Worm (Caenorhabditis elegans) whole organism, early embryonic: ENCODE measurements around the gene kin-34.

Experiments
- B0310.2 ChIP-seq: sonication (generic microtip); optimal IDR thresholded peaks from 2 replicates; lab custom pipeline; 2016; ENCODE audit warnings: mild to moderate bottlenecking, missing genetic modification characterization, missing compliant biosample characterization
- F13C5.2 ChIP-seq: sonication (generic microtip); optimal IDR thresholded peaks from 2 replicates; lab custom pipeline; 2017; ENCODE audit warnings: mild to moderate bottlenecking, missing genetic modification characterization, inconsistent platforms, missing compliant biosample characterization
- aly-1 ChIP-seq: sonication (generic microtip); optimal IDR thresholded peaks from 2 replicates; lab custom pipeline; 2016; ENCODE audit warnings: missing genetic modification characterization, missing compliant biosample characterization
- ama-1 ChIP-seq: fragments of 150-350 bp; optimal IDR thresholded peaks from 2 replicates; lab custom pipeline; 2014
- ceh-13 ChIP-seq: fragments of 200-800 bp; sonication (Bioruptor generic); optimal IDR thresholded peaks from 2 replicates; lab custom pipeline; 2018; ENCODE audit warnings: mild to moderate bottlenecking, missing genetic modification characterization, missing compliant biosample characterization
- ceh-36 ChIP-seq: sonication (generic microtip); optimal IDR thresholded peaks from 2 replicates; lab custom pipeline; 2016; ENCODE audit warnings: missing genetic modification characterization, inconsistent platforms, missing compliant biosample characterization
- ets-7 ChIP-seq: sonication (generic microtip); optimal IDR thresholded peaks from 2 replicates; lab custom pipeline; 2016; ENCODE audit warnings: missing genotype, missing genetic modification characterization, missing compliant biosample characterization
- flt-1 ChIP-seq: fragments of 200-800 bp; sonication (Bioruptor generic); IDR thresholded peaks from 2 replicates; pipeline ENCODE4 v1.3.6; 2022; ENCODE audit warnings: missing genetic modification characterization, missing compliant biosample characterization
- hmbx-1 ChIP-seq: sonication (generic microtip); optimal IDR thresholded peaks from 2 replicates; lab custom pipeline; 2016; ENCODE audit warnings: mild to moderate bottlenecking, missing genetic modification characterization, missing compliant biosample characterization
- hmg-4 ChIP-seq: fragments of 200-800 bp; sonication (Bioruptor generic); optimal IDR thresholded peaks from 2 replicates; lab custom pipeline; 2018; ENCODE audit warnings: mild to moderate bottlenecking, missing genetic modification characterization, missing compliant biosample characterization
- hnd-1 ChIP-seq: sonication (generic microtip); optimal IDR thresholded peaks from 2 replicates; lab custom pipeline; 2016; ENCODE audit warnings: missing genetic modification characterization, missing compliant biosample characterization
- pes-1 ChIP-seq: fragments of 200-800 bp; sonication (Bioruptor generic); IDR thresholded peaks from 2 replicates; pipeline ENCODE4 v1.3.6; 2022; ENCODE audit warnings: missing genetic modification reagents, missing genetic modification characterization, missing compliant biosample characterization
- scrt-1 ChIP-seq: fragments of 200-800 bp; sonication (Bioruptor generic); IDR thresholded peaks from 2 replicates; pipeline ENCODE4 v1.3.6; 2022; ENCODE audit warnings: missing genetic modification characterization, missing compliant biosample characterization
- sea-1 ChIP-seq: fragments of 200-800 bp; sonication (Bioruptor generic); conservative IDR thresholded peaks from 2 replicates; pipeline ENCODE4 v1.3.6; 2022; ENCODE audit warnings: missing genetic modification characterization, missing compliant biosample characterization
- tbx-11 ChIP-seq: fragments of 200-800 bp; sonication (Bioruptor generic); IDR thresholded peaks from 2 replicates; pipeline ENCODE4 v1.3.6; 2022; ENCODE audit warnings: missing genetic modification characterization, missing compliant biosample characterization
- tbx-37 ChIP-seq: fragments of 200-800 bp; sonication (Bioruptor generic); conservative IDR thresholded peaks from 2 replicates; pipeline ENCODE4 v1.3.6; 2022; ENCODE audit warnings: missing genetic modification reagents, missing genetic modification characterization, missing compliant biosample characterization
- tra-4 ChIP-seq: sonication (generic microtip); optimal IDR thresholded peaks from 2 replicates; lab custom pipeline; 2017; ENCODE audit warnings: missing genetic modification characterization, missing compliant biosample characterization

kin-34 gene

DNA sequence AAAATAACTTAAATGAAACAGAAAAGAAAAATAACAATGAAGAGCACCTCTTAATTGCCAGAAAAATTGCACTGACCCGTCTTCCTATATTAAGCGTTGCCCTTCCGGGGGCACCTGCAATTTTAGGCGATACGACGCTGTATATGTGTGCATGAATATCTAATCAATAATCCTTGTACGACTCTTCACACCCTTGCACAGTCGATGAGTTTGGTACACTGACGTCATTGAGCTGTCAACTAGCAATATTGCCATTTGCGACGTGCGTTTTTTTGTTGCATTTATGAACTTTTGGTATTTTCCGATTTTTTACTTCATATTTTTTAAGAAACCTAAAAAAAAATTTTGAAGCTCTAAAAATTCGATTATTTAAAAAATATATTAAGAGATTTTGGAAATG, at the start of gene kin-34:
kin-34 (minus strand) TSS at position 101 of the 400 bp plus-strand sequence.
- TF ChIP-seq sea-1 (GFP tag; lab: Robert Waterston, UW), result no peak
- no peak for TF ChIP-seq F13C5.2
- no peak for TF ChIP-seq ceh-36 (tag; lab: Kevin White, UChicago)
- no peak for TF ChIP-seq ceh-13 (GFP tag; lab: Kevin White, UChicago)
- TF ChIP-seq hnd-1 (tag; lab: Kevin White, UChicago), result no peak
- TF ChIP-seq flt-1, result no peak
- TF ChIP-seq aly-1 (tag; lab: Kevin White, UChicago), result no peak
- TF ChIP-seq tbx-11 (GFP tag; lab: Robert Waterston, UW), result no peak

DNA sequence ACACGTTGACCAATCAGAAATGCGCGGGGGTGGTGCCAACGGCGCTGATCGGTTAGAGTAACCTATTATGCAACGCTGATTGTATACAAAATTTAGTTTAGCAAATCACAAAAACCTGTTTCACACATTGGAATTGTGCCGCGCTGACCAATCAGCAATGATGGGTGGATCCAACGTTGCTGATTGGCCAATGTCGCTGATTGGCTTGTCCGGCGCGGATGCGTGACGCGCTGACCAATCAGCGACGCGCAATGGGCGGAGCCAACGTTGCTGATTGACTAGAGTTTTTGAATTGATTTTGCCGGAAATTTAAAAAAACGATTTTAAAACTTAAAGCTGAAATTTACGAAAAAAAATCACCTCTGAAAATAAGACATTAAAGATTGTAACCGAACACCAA, 39.3 kb upstream of the kin-34 start:
- TF ChIP-seq tbx-37 (GFP tag; lab: Robert Waterston, UW), result no peak
- no peak for TF ChIP-seq hmbx-1 (tag; lab: Kevin White, UChicago)
- TF ChIP-seq flt-1, result no peak
- no peak for TF ChIP-seq scrt-1 (GFP tag; lab: Robert Waterston, UW)
- TF ChIP-seq hmg-4 (GFP tag; lab: Kevin White, UChicago), result no peak
- no peak for TF ChIP-seq ama-1
- TF ChIP-seq B0310.2 (tag; lab: Kevin White, UChicago), result no peak
- no peak for TF ChIP-seq aly-1 (tag; lab: Kevin White, UChicago)

DNA sequence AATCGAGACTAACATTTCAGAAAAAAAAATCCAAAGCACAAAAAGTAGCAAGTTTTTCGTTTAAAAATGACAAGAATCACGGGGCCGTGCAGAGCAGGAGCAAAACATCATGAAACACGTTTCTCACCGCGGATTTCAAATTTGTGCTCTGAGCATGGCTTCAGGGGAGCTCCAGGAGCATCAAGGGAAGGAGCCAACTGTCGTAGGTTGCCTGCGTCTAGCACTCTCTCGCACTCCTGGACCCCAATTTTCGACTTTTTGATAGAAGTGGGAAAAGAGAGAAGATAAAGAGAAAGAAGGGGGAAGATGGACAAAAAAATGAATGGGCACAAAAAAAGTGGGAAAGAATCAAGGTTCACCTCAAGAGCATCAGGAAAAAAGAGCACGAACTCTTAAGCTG, 38.8 kb upstream of the kin-34 start:
- TF ChIP-seq tra-4 (tag; lab: Kevin White, UChicago) (no peak), hmg-4 (GFP tag; lab: Kevin White, UChicago) (no peak), pes-1 (GFP tag; lab: Robert Waterston, UW) (no peak), hmbx-1 (tag; lab: Kevin White, UChicago) (no peak), ceh-36 (tag; lab: Kevin White, UChicago) (no peak), tbx-11 (GFP tag; lab: Robert Waterston, UW) (no peak)

DNA sequence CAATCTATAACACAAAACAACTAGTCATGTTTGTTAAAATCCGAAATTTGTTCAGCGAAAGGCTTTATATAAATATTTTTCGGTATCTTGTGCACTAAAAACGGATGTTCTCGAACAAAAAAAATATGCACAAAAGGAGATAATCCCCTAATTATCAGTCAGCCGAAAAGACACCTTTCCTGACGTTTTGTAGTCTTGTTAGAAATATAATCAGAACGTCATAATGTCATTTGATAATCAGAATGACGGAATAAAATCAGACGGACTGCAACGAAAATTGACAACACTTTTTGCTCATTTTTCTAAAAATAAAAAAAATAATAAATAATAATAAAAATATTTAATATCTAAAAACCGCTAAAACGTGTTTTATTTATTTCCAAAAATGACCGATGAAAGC, 38.0 kb upstream of the kin-34 start:
- TF ChIP-seq tbx-37 (GFP tag; lab: Robert Waterston, UW) (no peak), hmg-4 (GFP tag; lab: Kevin White, UChicago) (no peak), pes-1 (GFP tag; lab: Robert Waterston, UW) (no peak), ceh-36 (tag; lab: Kevin White, UChicago) (no peak), B0310.2 (tag; lab: Kevin White, UChicago) (no peak), sea-1 (GFP tag; lab: Robert Waterston, UW) (no peak), aly-1 (tag; lab: Kevin White, UChicago) (no peak), scrt-1 (GFP tag; lab: Robert Waterston, UW) (no peak), tra-4 (tag; lab: Kevin White, UChicago) (no peak), tbx-11 (GFP tag; lab: Robert Waterston, UW) (no peak), F13C5.2 (no peak), hmbx-1 (tag; lab: Kevin White, UChicago) (no peak), flt-1 (no peak)

DNA sequence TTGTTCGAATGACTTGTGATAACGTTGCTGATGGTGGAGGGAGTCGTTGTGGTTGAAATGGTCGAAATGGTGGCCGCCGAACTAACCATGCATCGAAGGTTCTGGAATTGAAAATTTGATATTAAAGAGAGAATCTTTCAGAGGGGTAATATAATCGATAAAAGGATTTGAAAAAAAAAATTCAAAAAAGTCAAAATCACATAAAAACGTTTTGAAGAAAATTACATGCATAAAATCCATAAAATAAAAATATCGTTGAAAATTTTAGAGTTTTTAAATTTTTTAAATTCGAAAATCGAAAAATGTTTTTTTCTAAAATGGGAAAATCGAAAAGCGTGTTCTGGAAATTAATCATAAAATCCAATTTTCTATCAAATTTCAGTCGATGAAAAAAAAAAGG, 35.6 kb upstream of the kin-34 start, which contains the start of gene npr-5:
npr-5 (minus strand) TSS at position 101 of the 400 bp plus-strand sequence.
- no peak for TF ChIP-seq tbx-37 (GFP tag; lab: Robert Waterston, UW)
- TF ChIP-seq flt-1, result no peak
- no peak for TF ChIP-seq tbx-11 (GFP tag; lab: Robert Waterston, UW)
- no peak for TF ChIP-seq pes-1 (GFP tag; lab: Robert Waterston, UW)

DNA sequence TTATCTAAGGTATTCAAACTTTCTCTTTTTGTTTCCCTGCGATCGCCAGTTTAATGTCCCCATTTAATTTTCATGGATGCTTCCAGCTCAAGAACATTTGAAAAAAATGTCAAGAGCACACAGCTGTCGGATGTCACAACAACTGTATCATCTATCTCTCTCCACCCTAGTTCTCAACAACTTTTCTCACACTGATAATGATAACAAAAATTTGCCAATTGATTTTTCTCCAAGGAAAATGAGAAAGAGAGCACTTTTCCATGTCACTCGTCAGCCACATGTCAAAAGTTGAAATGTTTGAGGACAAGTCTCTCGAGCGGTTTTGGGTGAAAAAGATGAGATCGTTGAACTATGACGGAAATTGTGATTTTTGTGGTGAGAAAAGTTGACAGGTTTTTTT, 35.1 kb upstream of the kin-34 start:
- TF ChIP-seq tra-4 (tag; lab: Kevin White, UChicago) (no peak), ets-7 (tag; lab: Kevin White, UChicago) (no peak)

DNA sequence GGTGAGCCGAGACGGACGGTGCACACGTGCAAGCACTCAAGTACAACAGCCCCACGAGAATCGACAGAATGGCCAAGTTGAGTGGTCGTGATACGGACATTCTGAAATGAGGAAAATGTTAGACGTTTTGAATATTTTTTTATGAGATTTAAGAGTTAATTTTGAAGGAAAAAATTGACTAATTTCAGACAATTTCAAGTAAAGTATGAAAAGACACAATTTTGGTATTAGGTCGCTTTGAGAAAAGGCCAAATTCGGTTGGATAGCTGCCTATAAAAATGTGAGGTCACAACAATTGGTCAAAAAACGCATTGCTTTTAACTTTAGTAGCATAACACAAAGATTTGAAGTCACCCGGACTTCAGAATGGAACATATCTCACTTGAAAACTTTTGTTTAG, 26.8 kb upstream of the kin-34 start, which contains the start of gene nlp-70:
nlp-70 (minus strand) TSS at position 101 of the 400 bp plus-strand sequence.
- TF ChIP-seq scrt-1 (GFP tag; lab: Robert Waterston, UW), result no peak
- no peak for TF ChIP-seq hmg-4 (GFP tag; lab: Kevin White, UChicago)
- no peak for TF ChIP-seq ceh-36 (tag; lab: Kevin White, UChicago)
- TF ChIP-seq aly-1 (tag; lab: Kevin White, UChicago), result no peak
- TF ChIP-seq pes-1 (GFP tag; lab: Robert Waterston, UW), result no peak
- TF ChIP-seq tbx-11 (GFP tag; lab: Robert Waterston, UW), result no peak
- no peak for TF ChIP-seq tra-4 (tag; lab: Kevin White, UChicago)

DNA sequence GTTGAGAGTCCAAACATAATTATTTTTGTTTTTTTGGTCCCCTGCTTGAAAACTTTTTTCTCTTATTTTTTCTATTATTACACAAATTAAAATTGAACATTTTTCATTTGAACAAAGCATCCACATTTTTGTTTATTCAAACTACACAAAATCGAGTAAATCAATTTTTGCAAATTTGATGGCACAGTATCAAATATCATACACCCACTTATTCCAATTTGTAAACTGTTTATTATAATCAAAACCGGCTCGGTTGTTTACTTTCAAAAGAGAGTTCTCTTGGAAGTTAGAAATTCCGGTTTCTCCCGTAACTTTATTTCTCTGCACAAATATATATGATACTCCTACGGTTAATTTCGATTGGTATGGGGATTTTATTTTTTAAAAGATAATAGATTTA, 22.0 kb upstream of the kin-34 start, which contains the start of gene lgc-26:
lgc-26 (plus strand) TSS at position 301 of the 400 bp plus-strand sequence.
- TF ChIP-seq F13C5.2 (no peak), sea-1 (GFP tag; lab: Robert Waterston, UW) (no peak), tbx-37 (GFP tag; lab: Robert Waterston, UW) (no peak), tbx-11 (GFP tag; lab: Robert Waterston, UW) (no peak), pes-1 (GFP tag; lab: Robert Waterston, UW) (no peak), tra-4 (tag; lab: Kevin White, UChicago) (no peak), scrt-1 (GFP tag; lab: Robert Waterston, UW) (no peak), hmbx-1 (tag; lab: Kevin White, UChicago) (no peak), flt-1 (no peak)
